Fruit fly (Drosophila melanogaster) whole organism, embryonic: ENCODE measurements around the gene Chd1.
A peak's percentile ranks its signal among the peaks of the same experiment; 100 is the strongest.

Experiments used
- Awh ChIP-seq: fragments of 200-800 bp; sonication (Bioruptor generic); IDR thresholded peaks from 2 replicates; pipeline ENCODE4, ENCODE4 v1.3.6; 2022; ENCODE audit warnings: missing biosample characterization, missing genetic modification characterization
- B-H2 ChIP-seq: fragments of 200-800 bp; sonication (Bioruptor generic); optimal IDR thresholded peaks from 2 replicates; lab custom pipeline; 2018; ENCODE audit warnings: missing biosample characterization, mild to moderate bottlenecking, missing genetic modification characterization
- CG10209 ChIP-seq: fragments of 200-800 bp; sonication (Bioruptor generic); optimal IDR thresholded peaks from 3 replicates; lab custom pipeline; 2017; ENCODE audit warnings: missing biosample characterization, mild to moderate bottlenecking, missing genetic modification characterization, missing genetic modification reagents
- CG1024 ChIP-seq: fragments of 200-800 bp; sonication (Bioruptor generic); IDR thresholded peaks from 2 replicates; pipeline ENCODE4 v1.3.6; 2022; ENCODE audit warnings: missing biosample characterization, missing genetic modification characterization
- CG10267 ChIP-seq: fragments of 200-800 bp; sonication (Bioruptor generic); optimal IDR thresholded peaks from 2 replicates; lab custom pipeline; 2018; ENCODE audit warnings: missing biosample characterization, mild to moderate bottlenecking, missing genetic modification characterization, moderate library complexity
- CG12942 ChIP-seq: fragments of 200-800 bp; sonication (Bioruptor generic); optimal IDR thresholded peaks from 3 replicates; lab custom pipeline; 2016; ENCODE audit warnings: missing biosample characterization, missing genetic modification characterization
- CG13424 ChIP-seq: fragments of 200-800 bp; sonication (Bioruptor generic); optimal IDR thresholded peaks from 2 replicates; lab custom pipeline; 2019; ENCODE audit warnings: missing biosample characterization, mild to moderate bottlenecking, missing genetic modification characterization, moderate library complexity
- CG13894 ChIP-seq: fragments of 200-800 bp; sonication (Bioruptor generic); optimal IDR thresholded peaks from 3 replicates; lab custom pipeline; 2018; ENCODE audit warnings: missing biosample characterization, mild to moderate bottlenecking, missing genetic modification characterization, moderate library complexity
- CG15073 ChIP-seq: fragments of 200-800 bp; sonication (Bioruptor generic); optimal IDR thresholded peaks from 2 replicates; lab custom pipeline; 2016; ENCODE audit warnings: missing biosample characterization, missing genetic modification characterization
- CG16779 ChIP-seq: fragments of 200-800 bp; sonication (Bioruptor generic); IDR thresholded peaks from 2 replicates; pipeline ENCODE4 v1.3.6; 2022; ENCODE audit warnings: missing biosample characterization, missing genetic modification characterization
- CG17802 ChIP-seq: fragments of 200-800 bp; sonication (Bioruptor generic); optimal IDR thresholded peaks from 2 replicates; lab custom pipeline; 2018; ENCODE audit warnings: missing biosample characterization, mild to moderate bottlenecking, missing genetic modification characterization, moderate library complexity
- CG1832 ChIP-seq: fragments of 200-800 bp; sonication (Bioruptor generic); optimal IDR thresholded peaks from 2 replicates; lab custom pipeline; 2017; ENCODE audit warnings: missing biosample characterization, mild to moderate bottlenecking, missing genetic modification characterization, inconsistent platforms
- CG18599 ChIP-seq: fragments of 200-800 bp; sonication (Bioruptor generic); optimal IDR thresholded peaks from 3 replicates; lab custom pipeline; 2017; ENCODE audit warnings: missing biosample characterization, missing genetic modification characterization, mild to moderate bottlenecking, moderate library complexity, missing genetic modification reagents
- CG31224 ChIP-seq: fragments of 200-800 bp; sonication (Bioruptor generic); IDR thresholded peaks from 2 replicates; pipeline ENCODE4 v1.3.6; 2022; ENCODE audit warnings: missing biosample characterization, missing genetic modification characterization
- CG3847 ChIP-seq: fragments of 200-800 bp; sonication (Bioruptor generic); IDR thresholded peaks from 2 replicates; pipeline ENCODE4 v1.3.6; 2022; ENCODE audit warnings: missing biosample characterization, missing genetic modification characterization
- CG4707 ChIP-seq: fragments of 200-800 bp; sonication (Bioruptor generic); optimal IDR thresholded peaks from 2 replicates; lab custom pipeline; 2018; ENCODE audit warnings: missing biosample characterization, mild to moderate bottlenecking, missing genetic modification characterization, moderate library complexity
- CG6272 ChIP-seq: fragments of 200-800 bp; sonication (Bioruptor generic); IDR thresholded peaks from 2 replicates; pipeline ENCODE4 v1.3.6; 2022; ENCODE audit warnings: missing biosample characterization, missing genetic modification characterization
- CG9609 ChIP-seq: fragments of 200-800 bp; sonication (Bioruptor generic); optimal IDR thresholded peaks from 3 replicates; lab custom pipeline; 2016; ENCODE audit warnings: missing biosample characterization, missing genetic modification characterization
- Chrac-16 ChIP-seq: fragments of 200-800 bp; sonication (Bioruptor generic); optimal IDR thresholded peaks from 3 replicates; lab custom pipeline; 2016; ENCODE audit warnings: missing biosample characterization, missing genetic modification characterization
- D19A ChIP-seq: fragments of 200-800 bp; optimal IDR thresholded peaks from 3 replicates; lab custom pipeline; 2019; ENCODE audit warnings: missing biosample characterization, mild to moderate bottlenecking, missing genetic modification characterization, moderate library complexity
- Dll ChIP-seq: fragments of 200-800 bp; sonication (Bioruptor generic); IDR thresholded peaks from 4 replicates; pipeline ENCODE4 v1.3.6; 2022; ENCODE audit warnings: missing biosample characterization, missing genetic modification characterization; ENCODE audit not compliant: partially characterized antibody
- Hand ChIP-seq: fragments of 200-800 bp; sonication (Bioruptor generic); optimal IDR thresholded peaks from 2 replicates; lab custom pipeline; 2017; ENCODE audit warnings: mild to moderate bottlenecking, missing biosample characterization, missing genetic modification reagents, missing genetic modification characterization
- Hsf ChIP-seq: fragments of 200-800 bp; sonication (Bioruptor generic); optimal IDR thresholded peaks from 3 replicates; lab custom pipeline; 2016; ENCODE audit warnings: missing biosample characterization, missing genetic modification characterization
- MBD-R2 ChIP-seq: fragments of 200-800 bp; sonication (Bioruptor generic); IDR thresholded peaks from 2 replicates; pipeline ENCODE4 v1.3.6; 2022; ENCODE audit warnings: missing biosample characterization, missing genetic modification characterization
- NC2α ChIP-seq: fragments of 200-800 bp; sonication (Bioruptor generic); optimal IDR thresholded peaks from 2 replicates; lab custom pipeline; 2016; ENCODE audit warnings: missing biosample characterization, missing genetic modification characterization
- Oaz ChIP-seq: fragments of 200-800 bp; sonication (Bioruptor generic); IDR thresholded peaks from 2 replicates; pipeline ENCODE4 v1.3.6; 2022; ENCODE audit warnings: missing biosample characterization, missing genetic modification characterization
- Oli ChIP-seq: fragments of 200-800 bp; sonication (Bioruptor generic); optimal IDR thresholded peaks from 2 replicates; lab custom pipeline; 2018; ENCODE audit warnings: missing biosample characterization, mild to moderate bottlenecking, missing genetic modification characterization, moderate library complexity
- Poxn ChIP-seq: fragments of 200-800 bp; sonication (Bioruptor generic); IDR thresholded peaks from 2 replicates; pipeline ENCODE4 v1.3.6; 2022; ENCODE audit warnings: missing biosample characterization, missing genetic modification characterization
- Rx ChIP-seq: fragments of 200-800 bp; sonication (Bioruptor generic); IDR thresholded peaks from 2 replicates; pipeline ENCODE4 v1.3.6; 2022; ENCODE audit warnings: missing biosample characterization, missing genetic modification characterization
- Spps ChIP-seq: fragments of 200-800 bp; sonication (Bioruptor generic); optimal IDR thresholded peaks from 2 replicates; lab custom pipeline; 2018; ENCODE audit warnings: missing biosample characterization, mild to moderate bottlenecking, missing genetic modification characterization
- TFAM ChIP-seq: fragments of 200-800 bp; sonication (Bioruptor generic); optimal IDR thresholded peaks from 2 replicates; lab custom pipeline; 2017; ENCODE audit warnings: missing biosample characterization, missing genetic modification characterization, inconsistent platforms
- Trl ChIP-seq, 3 experiments: fragments of >200 bp in 2 of 3; fragments of 200-800 bp in 1 of 3; sonication (Bioruptor generic) in 1 of 3; optimal IDR thresholded peaks; 2 replicates in 1 of 3; 3 replicates in 2 of 3; lab custom pipeline; 2016 to 2017; ENCODE audit warnings: missing biosample characterization in 1 of 3, missing genetic modification characterization in 1 of 3
- bowl ChIP-seq: fragments of 200-800 bp; sonication (Bioruptor generic); IDR thresholded peaks from 2 replicates; pipeline ENCODE4 v1.3.6; 2022; ENCODE audit warnings: missing biosample characterization, missing genetic modification characterization
- chif ChIP-seq, 2 experiments: fragments of 200-800 bp; sonication (Bioruptor generic); optimal IDR thresholded peaks; 3 replicates each; lab custom pipeline; 2016; ENCODE audit warnings: missing biosample characterization in 2 of 2, missing genetic modification characterization in 2 of 2
- chm ChIP-seq: fragments of 200-800 bp; sonication (Bioruptor generic); IDR thresholded peaks from 2 replicates; pipeline ENCODE4 v1.3.6; 2022; ENCODE audit warnings: missing biosample characterization, missing genetic modification characterization
- ci ChIP-seq: fragments of 200-800 bp; sonication (Bioruptor generic); IDR thresholded peaks from 3 replicates; pipeline ENCODE4 v1.3.6; 2022; ENCODE audit warnings: missing biosample characterization, missing genetic modification characterization
- crp ChIP-seq, 2 experiments: fragments of 200-800 bp; sonication (Bioruptor generic); optimal IDR thresholded peaks; 2 replicates in 1 of 2; 3 replicates in 1 of 2; lab custom pipeline; 2017; ENCODE audit warnings: missing biosample characterization in 2 of 2, missing genetic modification characterization in 2 of 2, mild to moderate bottlenecking in 1 of 2, moderate library complexity in 1 of 2
- dpn ChIP-seq, 2 experiments: fragments of 200-800 bp; sonication (Bioruptor generic); optimal IDR thresholded peaks; 3 replicates each; lab custom pipeline; 2016; ENCODE audit warnings: missing biosample characterization in 2 of 2, missing genetic modification characterization in 2 of 2
- ems ChIP-seq: fragments of 200-800 bp; sonication (Bioruptor generic); optimal IDR thresholded peaks from 3 replicates; lab custom pipeline; 2016; ENCODE audit warnings: missing biosample characterization, missing genetic modification characterization
- fd3F ChIP-seq: fragments of 200-800 bp; sonication (Bioruptor generic); optimal IDR thresholded peaks from 2 replicates; lab custom pipeline; 2018; ENCODE audit warnings: missing biosample characterization, mild to moderate bottlenecking, missing genetic modification characterization, moderate library complexity
- fu2 ChIP-seq: fragments of 200-800 bp; sonication (Bioruptor generic); optimal IDR thresholded peaks from 2 replicates; lab custom pipeline; 2016; ENCODE audit warnings: missing biosample characterization, missing genetic modification characterization
- gsb ChIP-seq: fragments of 200-800 bp; sonication (Bioruptor generic); IDR thresholded peaks from 2 replicates; pipeline ENCODE4 v1.3.6; 2022; ENCODE audit warnings: missing biosample characterization, missing genetic modification characterization
- kah ChIP-seq: fragments of 200-800 bp; sonication (Bioruptor generic); optimal IDR thresholded peaks from 2 replicates; lab custom pipeline; 2018; ENCODE audit warnings: missing biosample characterization, mild to moderate bottlenecking, missing genetic modification characterization
- onecut ChIP-seq: fragments of 200-800 bp; sonication (Bioruptor generic); IDR thresholded peaks from 2 replicates; pipeline ENCODE4 v1.3.6; 2022; ENCODE audit warnings: missing biosample characterization, missing genetic modification characterization
- pita ChIP-seq: fragments of 200-800 bp; sonication (Bioruptor generic); optimal IDR thresholded peaks from 2 replicates; lab custom pipeline; 2017; ENCODE audit warnings: missing biosample characterization, mild to moderate bottlenecking, missing genetic modification characterization
- pnt ChIP-seq: fragments of 200-800 bp; sonication (Bioruptor generic); optimal IDR thresholded peaks from 3 replicates; lab custom pipeline; 2016; ENCODE audit warnings: missing biosample characterization, missing genetic modification characterization
- tin ChIP-seq: fragments of 200-800 bp; sonication (Bioruptor generic); optimal IDR thresholded peaks from 3 replicates; lab custom pipeline; 2016; ENCODE audit warnings: missing biosample characterization, missing genetic modification characterization
- trem ChIP-seq: fragments of 200-800 bp; optimal IDR thresholded peaks from 3 replicates; lab custom pipeline; 2019; ENCODE audit warnings: missing biosample characterization, mild to moderate bottlenecking, missing genetic modification characterization, moderate library complexity
- zen ChIP-seq: fragments of 200-800 bp; sonication (Bioruptor generic); optimal IDR thresholded peaks from 3 replicates; lab custom pipeline; 2018; ENCODE audit warnings: missing biosample characterization, mild to moderate bottlenecking, missing genetic modification characterization, moderate library complexity
- zfh1 ChIP-seq: fragments of 200-800 bp; sonication (Bioruptor generic); IDR thresholded peaks from 3 replicates; pipeline ENCODE4 v1.3.6; 2022; ENCODE audit warnings: missing biosample characterization, missing genetic modification characterization

Chd1 gene

DNA sequence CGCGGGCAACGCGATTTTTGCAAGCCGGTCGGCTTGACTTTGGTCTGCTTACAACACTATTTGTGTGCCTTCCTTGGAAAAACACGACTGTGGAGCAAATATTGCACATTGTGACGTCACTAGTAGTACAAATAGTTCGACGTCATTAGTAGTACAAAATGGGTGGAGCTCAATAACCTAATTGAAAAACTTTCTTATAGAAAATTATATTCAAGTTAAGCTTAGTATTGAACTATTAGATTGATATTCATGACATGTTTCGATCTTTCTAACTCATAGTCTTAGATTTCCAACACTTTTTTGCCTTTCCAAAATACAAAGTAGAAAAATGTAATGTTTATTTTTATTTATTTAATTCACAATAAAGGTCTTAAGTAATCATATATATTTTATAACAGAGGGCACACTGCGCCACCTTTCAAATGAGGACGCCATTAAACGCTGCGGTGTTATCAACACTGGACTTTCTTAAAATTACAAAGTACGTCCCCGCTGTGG lies 15.0 kb downstream of the Chd1 start, which contains the start of the genes Rrp1 and gammaTub23C (continued):
- TF ChIP-seq CG3847 (GFP tag; lab: Robert Waterston, UW) (peak; percentile 89), kah (peak; percentile 66), CG1024 (GFP tag; lab: Robert Waterston, UW) (peak; percentile 66; the same call in 1 of the 2 replicates), Dll (GFP tag; lab: Robert Waterston, UW) (no peak), crp (GFP tag; optimal IDR thresholded peaks at IDR 0.05; lab: Kevin White, UChicago) (peak in 1 of 2 experiments; percentile 63), MBD-R2 (GFP tag; lab: Robert Waterston, UW) (peak; percentile 76), Poxn (peak; percentile 53), CG13894 (tag; lab: Kevin White, UChicago) (peak; percentile 53), CG13424 (tag; lab: Kevin White, UChicago) (peak; percentile 93), NC2α (no peak), ci (GFP tag; lab: Robert Waterston, UW) (peak; percentile 56; the same call in 2 of the 3 replicates), pita (no peak), CG12942 (GFP tag; lab: Kevin White, UChicago) (peak; percentile 88), Spps (tag; lab: Kevin White, UChicago) (peak; percentile 70), TFAM (GFP tag; lab: Kevin White, UChicago) (peak; percentile 41), fd3F (GFP tag; lab: Kevin White, UChicago) (peak; percentile 83), CG17802 (tag; lab: Kevin White, UChicago) (peak; percentile 46), CG1832 (GFP tag; lab: Kevin White, UChicago) (no peak), Oaz (GFP tag; lab: Robert Waterston, UW) (peak; percentile 62; the same call in 1 of the 2 replicates), CG4707 (GFP tag; lab: Kevin White, UChicago) (peak; percentile 47), onecut (peak; percentile 62), CG31224 (GFP tag; lab: Robert Waterston, UW) (peak; percentile 77), CG10209 (GFP tag; lab: Kevin White, UChicago) (peak; percentile 93), chm (0 out of 2 replicates have a peak, but pooled peaks have one; percentile 12), gsb (no peak; the same call in 1 of the 2 replicates), CG16779 (no peak), zen (tag; lab: Kevin White, UChicago) (peak; percentile 81), CG10267 (peak; percentile 97), CG9609 (GFP tag; lab: Kevin White, UChicago) (peak; percentile 77), dpn (GFP tag; optimal IDR thresholded peaks at IDR 0.05; lab: Kevin White, UChicago) (peak; percentile 81 to 89), tin (GFP tag; lab: Kevin White, UChicago) (peak; percentile 94), chif (GFP tag; optimal IDR thresholded peaks at IDR 0.05; lab: Kevin White, UChicago) (peak; percentile 48 to 81), bowl (no peak), Hsf (GFP tag; lab: Kevin White, UChicago) (peak; percentile 90), Oli (peak; percentile 93), CG6272 (GFP tag; lab: Robert Waterston, UW) (peak; percentile 79; the same call in 1 of the 2 replicates), Chrac-16 (GFP tag; lab: Kevin White, UChicago) (peak; percentile 92), CG18599 (GFP tag; lab: Kevin White, UChicago) (peak; percentile 92), zfh1 (GFP tag; lab: Robert Waterston, UW) (peak; percentile 70), fu2 (peak; percentile 63), pnt (GFP tag; lab: Kevin White, UChicago) (peak; percentile 63), D19A (tag; lab: Kevin White, UChicago) (peak; percentile 83), Awh (GFP tag; lab: Robert Waterston, UW) (no peak), B-H2 (GFP tag; lab: Kevin White, UChicago) (peak; percentile 83), Trl (optimal IDR thresholded peaks at IDR 0.05; lab: Kevin White, UChicago) (peak in 1 of 2 experiments; percentile 3), Trl (GFP tag; optimal IDR thresholded peaks at IDR 0.05; lab: Kevin White, UChicago) (peak; percentile 73), ems (GFP tag; lab: Kevin White, UChicago) (peak; percentile 75), CG15073 (GFP tag; lab: Kevin White, UChicago) (peak; percentile 67), Rx (GFP tag; lab: Robert Waterston, UW) (no peak), trem (tag; lab: Kevin White, UChicago) (peak; percentile 90), Hand (GFP tag; lab: Kevin White, UChicago) (peak; percentile 75)
